Fruit fly (Drosophila melanogaster): Measurements from ENCODE around the gene Meics.

The Meics gene

DNA sequence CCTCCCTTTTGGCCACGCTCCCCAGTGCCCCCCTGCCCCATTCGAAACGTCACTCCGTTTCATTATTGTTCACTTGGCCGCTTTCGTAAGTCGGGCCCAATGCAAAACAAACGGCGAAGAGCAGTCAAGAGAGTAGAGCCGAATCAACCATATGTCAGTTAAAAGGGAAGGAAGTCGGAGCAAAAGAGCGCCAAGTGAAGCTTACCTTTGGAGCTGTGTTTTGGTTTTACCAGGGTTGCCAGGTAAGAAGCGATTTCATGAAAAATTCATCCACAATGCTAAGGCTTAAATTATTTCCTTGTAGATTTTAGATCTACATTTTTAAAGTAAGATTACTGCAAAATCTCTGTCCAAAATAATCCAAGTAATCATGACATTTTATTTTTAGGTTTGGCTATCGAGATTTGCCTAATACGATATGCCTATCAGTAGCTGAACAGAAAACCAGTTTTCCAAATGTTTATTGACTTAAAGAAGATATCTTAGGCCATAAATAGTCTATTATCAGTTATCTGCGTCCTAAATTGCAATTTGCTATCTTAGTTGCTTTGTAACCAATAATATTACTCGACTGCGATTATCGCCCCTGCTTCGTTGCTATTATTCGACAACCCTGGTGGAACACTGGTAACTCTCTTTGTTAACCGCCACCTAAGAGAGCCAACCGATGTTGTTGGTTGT lies 25.9 kb downstream of the Meics start (continued):
- TF ChIP-seq CG15514 (GFP tag; optimal IDR thresholded peaks at IDR 0.05) (peak; percentile 60), Hmr (GFP tag; optimal IDR thresholded peaks at IDR 0.05) (peak; percentile 88), Med (GFP tag) (peak; percentile 95), CG11695 (GFP tag; IDR thresholded peaks at IDR 0.05) (peak; percentile 85; the same call in 2 of the 3 replicates), insv (GFP tag; optimal IDR thresholded peaks at IDR 0.05) (peak in 1 of 2 experiments; percentile 65), pfk (GFP tag; optimal IDR thresholded peaks at IDR 0.05) (no peak), phol (tag; optimal IDR thresholded peaks at IDR 0.05) (peak; percentile 93), NC2α (GFP tag; optimal IDR thresholded peaks at IDR 0.05) (peak; percentile 72), CG5180 (GFP tag; optimal IDR thresholded peaks at IDR 0.05) (peak; percentile 81), CG17359 (tag; optimal IDR thresholded peaks at IDR 0.05) (peak; percentile 78), gsb (GFP tag; IDR thresholded peaks at IDR 0.05) (peak; percentile 46; the same call in 1 of the 2 replicates), D19A (tag; optimal IDR thresholded peaks at IDR 0.05) (peak; percentile 82), B-H1 (GFP tag; IDR thresholded peaks at IDR 0.05) (peak; percentile 33; the same call in 1 of the 3 replicates), CG15269 (tag; optimal IDR thresholded peaks at IDR 0.05) (peak; percentile 92), cg (GFP tag; optimal IDR thresholded peaks at IDR 0.05) (no peak), CG11398 (GFP tag; optimal IDR thresholded peaks at IDR 0.05) (peak; percentile 86), CG9932 (GFP tag; IDR thresholded peaks at IDR 0.05) (peak; percentile 77), en (GFP tag; optimal IDR thresholded peaks at IDR 0.05) (peak; percentile 82), NC2β (GFP tag; optimal IDR thresholded peaks at IDR 0.05) (peak; percentile 82), Awh (GFP tag; IDR thresholded peaks at IDR 0.05) (0 out of 2 replicates have a peak, but pooled peaks have one; percentile 43), Aef1 (GFP tag; IDR thresholded peaks at IDR 0.05) (peak; percentile 43; the same call in 2 of the 3 replicates), ato (GFP tag; IDR thresholded peaks at IDR 0.05; ENCODE audit: partially characterized antibody) (no peak), sug (tag; optimal IDR thresholded peaks at IDR 0.05) (peak; percentile 91), CG10321 (GFP tag; IDR thresholded peaks at IDR 0.05) (no peak; the same call in 1 of the 2 replicates), CkIIα-i1 (GFP tag; IDR thresholded peaks at IDR 0.05) (no peak), grn (GFP tag; optimal IDR thresholded peaks at IDR 0.05) (peak; percentile 83), Optix (GFP tag; IDR thresholded peaks at IDR 0.05) (0 out of 3 replicates have a peak, but pooled peaks have one; percentile 5), lab (GFP tag; optimal IDR thresholded peaks at IDR 0.05) (peak; percentile 84), CG32772 (GFP tag; IDR thresholded peaks at IDR 0.05) (peak; percentile 37), wek (GFP tag; optimal IDR thresholded peaks at IDR 0.05) (no peak), Dip2 (GFP tag; IDR thresholded peaks at IDR 0.05) (no peak), H15 (GFP tag; IDR thresholded peaks at IDR 0.05) (peak; percentile 63; the same call in 1 of the 3 replicates), HmgD (GFP tag; optimal IDR thresholded peaks at IDR 0.05) (peak; percentile 58), tna (GFP tag; IDR thresholded peaks at IDR 0.05; ENCODE audit: partially characterized antibody) (no peak), Dip3 (GFP tag; optimal IDR thresholded peaks at IDR 0.05) (peak; percentile 81), corto (GFP tag; optimal IDR thresholded peaks at IDR 0.05) (no peak), CG18476 (GFP tag; optimal IDR thresholded peaks at IDR 0.05) (peak; percentile 86), Elba2 (GFP tag; optimal IDR thresholded peaks at IDR 0.05) (no peak), CG31365 (tag; optimal IDR thresholded peaks at IDR 0.05) (no peak), esg (GFP tag; conservative IDR thresholded peaks at IDR 0.05) (peak; percentile 58), Poxn (GFP tag; IDR thresholded peaks at IDR 0.05) (no peak), cato (GFP tag; optimal IDR thresholded peaks at IDR 0.05; ENCODE audit: borderline replicate concordance) (peak; percentile 83), CG3847 (GFP tag; IDR thresholded peaks at IDR 0.05) (peak; percentile 69; the same call in 1 of the 2 replicates), peb (GFP tag; IDR thresholded peaks at IDR 0.05) (peak; percentile 63), ranshi (GFP tag; IDR thresholded peaks at IDR 0.05) (0 out of 2 replicates have a peak, but pooled peaks have one; percentile 50), chn (GFP tag; optimal IDR thresholded peaks at IDR 0.05) (peak; percentile 76), psq (GFP tag; optimal IDR thresholded peaks at IDR 0.05) (peak; percentile 43), fd96Cb (tag; optimal IDR thresholded peaks at IDR 0.05) (peak; percentile 86), ewg (GFP tag; optimal IDR thresholded peaks at IDR 0.05) (peak; percentile 77)

Data from whole organism, embryonic.